Fruit fly (Drosophila melanogaster) whole organism, pupa: ENCODE data around the gene Ccdc114.

ENCODE experiments used
- CG14655 ChIP-seq: fragments of 200-800 bp; sonication (Bioruptor generic); optimal IDR thresholded peaks from 3 replicates; lab custom pipeline; 2017; ENCODE audit warnings: mild to moderate bottlenecking, missing biosample characterization, missing genetic modification reagents, missing genetic modification characterization
- CG8159 ChIP-seq: fragments of 200-800 bp; sonication (Bioruptor generic); optimal IDR thresholded peaks from 3 replicates; lab custom pipeline; 2018; ENCODE audit warnings: missing biosample characterization, mild to moderate bottlenecking, missing genetic modification characterization, moderate library complexity
- D1 ChIP-seq: fragments of 200-800 bp; sonication (Bioruptor generic); optimal IDR thresholded peaks from 2 replicates; lab custom pipeline; 2018; ENCODE audit warnings: missing biosample characterization, mild to moderate bottlenecking, missing genetic modification characterization, moderate library complexity
- EcR ChIP-seq: fragments of 200-800 bp; sonication (Bioruptor generic); optimal IDR thresholded peaks from 3 replicates; lab custom pipeline; 2019; ENCODE audit warnings: missing biosample characterization, missing genetic modification characterization, mild to moderate bottlenecking, moderate library complexity, missing genetic modification reagents
- Ets98B ChIP-seq: fragments of 200-800 bp; sonication (Bioruptor generic); IDR thresholded peaks from 2 replicates; pipeline ENCODE4 v1.3.6; 2022; ENCODE audit warnings: missing biosample characterization, missing genetic modification characterization
- Pif1A ChIP-seq: fragments of 200-800 bp; sonication (Bioruptor generic); optimal IDR thresholded peaks from 3 replicates; lab custom pipeline; 2016; ENCODE audit warnings: missing biosample characterization, missing genetic modification characterization

DNA sequence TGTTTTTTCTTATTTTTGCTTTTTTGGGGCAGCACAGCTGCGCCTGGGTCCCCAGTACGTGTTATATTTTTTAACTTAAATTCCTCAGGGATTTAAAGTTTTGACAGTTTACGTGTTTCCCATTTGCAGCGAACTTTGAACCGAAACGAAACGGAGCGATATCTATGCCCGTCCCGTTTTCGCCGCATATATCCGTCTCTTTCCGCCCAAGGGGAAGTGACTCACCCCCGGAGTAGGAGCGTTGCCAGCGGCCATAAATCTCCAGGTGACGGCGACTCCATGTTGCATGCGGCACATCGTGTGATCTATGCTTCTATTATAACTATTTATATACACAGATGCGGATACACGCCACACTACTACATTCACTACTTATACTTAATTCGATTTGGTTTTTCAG lies 37.2 kb upstream of the Ccdc114 start:
- TF ChIP-seq EcR (GFP tag; lab: Kevin White, UChicago), result no peak
- no peak for TF ChIP-seq CG8159
- no peak for TF ChIP-seq CG14655 (GFP tag; lab: Kevin White, UChicago)
- no peak for TF ChIP-seq Pif1A (GFP tag; lab: Kevin White, UChicago)
- no peak for TF ChIP-seq D1 (tag; lab: Kevin White, UChicago)
- no peak for TF ChIP-seq Ets98B (GFP tag; lab: Robert Waterston, UW)
